Worm (Caenorhabditis elegans) whole organism, mixed stage, embryonic: ENCODE measurements around the gene Y36E3A.2.

Experiments used
- M03D4.4 ChIP-seq: sonication (generic microtip); optimal IDR thresholded peaks from 2 replicates; lab custom pipeline; 2017; ENCODE audit warnings: mild to moderate bottlenecking, missing genetic modification characterization, missing compliant biosample characterization
- bed-3 ChIP-seq: fragments of 200-800 bp; sonication (Bioruptor generic); optimal IDR thresholded peaks from 3 replicates; lab custom pipeline; 2018; ENCODE audit warnings: mild to moderate bottlenecking, missing genetic modification characterization, moderate library complexity, missing compliant biosample characterization
- blmp-1 ChIP-seq: fragments of 150-350 bp; optimal IDR thresholded peaks from 2 replicates; lab custom pipeline; 2014; ENCODE audit warnings: missing biosample characterization, missing genetic modification characterization
- ceh-39 ChIP-seq: fragments of 150-350 bp; optimal IDR thresholded peaks from 2 replicates; lab custom pipeline; 2014; ENCODE audit warnings: missing biosample characterization, missing genetic modification characterization
- ceh-83 ChIP-seq: fragments of 200-800 bp; sonication (Bioruptor generic); optimal IDR thresholded peaks from 2 replicates; lab custom pipeline; 2018; ENCODE audit warnings: mild to moderate bottlenecking, missing genetic modification characterization, missing compliant biosample characterization
- ces-1 ChIP-seq: fragments of 150-350 bp; optimal IDR thresholded peaks from 2 replicates; lab custom pipeline; 2014; ENCODE audit warnings: missing biosample characterization, missing genetic modification reagents, missing genetic modification characterization
- cnd-1 ChIP-seq: fragments of 200-800 bp; sonication (Bioruptor generic); optimal IDR thresholded peaks from 2 replicates; lab custom pipeline; 2018; ENCODE audit warnings: mild to moderate bottlenecking, missing genetic modification characterization, missing compliant biosample characterization
- drap-1 ChIP-seq: fragments of 200-800 bp; sonication (Bioruptor generic); optimal IDR thresholded peaks from 3 replicates; lab custom pipeline; 2018; ENCODE audit warnings: mild to moderate bottlenecking, missing genetic modification characterization, missing compliant biosample characterization
- elt-1 ChIP-seq: sonication (generic microtip); optimal IDR thresholded peaks from 2 replicates; lab custom pipeline; 2017; ENCODE audit warnings: missing genetic modification characterization, mild to moderate bottlenecking, missing compliant biosample characterization, antibody characterized with exemption, moderate library complexity, borderline replicate concordance; ENCODE audit not compliant: insufficient read depth
- elt-3 ChIP-seq: fragments of 150-350 bp; optimal IDR thresholded peaks from 2 replicates; lab custom pipeline; 2014; ENCODE audit warnings: missing biosample characterization, missing genetic modification characterization
- flh-1 ChIP-seq: fragments of 200-800 bp; sonication (Bioruptor generic); optimal IDR thresholded peaks from 2 replicates; lab custom pipeline; 2018; ENCODE audit warnings: mild to moderate bottlenecking, missing genetic modification characterization, moderate library complexity, missing compliant biosample characterization
- ham-2 ChIP-seq: fragments of 200-800 bp; sonication (Bioruptor generic); optimal IDR thresholded peaks from 2 replicates; lab custom pipeline; 2018; ENCODE audit warnings: mild to moderate bottlenecking, missing genetic modification characterization, missing compliant biosample characterization
- lin-13 ChIP-seq: fragments of 150-350 bp; optimal IDR thresholded peaks from 2 replicates; lab custom pipeline; 2014; ENCODE audit warnings: missing biosample characterization, missing genetic modification characterization
- lin-32 ChIP-seq: fragments of 200-800 bp; sonication (Bioruptor generic); optimal IDR thresholded peaks from 2 replicates; lab custom pipeline; 2018; ENCODE audit warnings: mild to moderate bottlenecking, missing genetic modification characterization, missing compliant biosample characterization
- lsy-2 ChIP-seq: fragments of 150-350 bp; optimal IDR thresholded peaks from 2 replicates; lab custom pipeline; 2014; ENCODE audit warnings: missing biosample characterization, missing genetic modification characterization
- mab-5 ChIP-seq: fragments of 150-350 bp; optimal IDR thresholded peaks from 2 replicates; lab custom pipeline; 2014; ENCODE audit warnings: missing biosample characterization, missing genetic modification characterization
- mep-1 ChIP-seq: fragments of 150-350 bp; optimal IDR thresholded peaks from 2 replicates; lab custom pipeline; 2017; ENCODE audit warnings: missing biosample characterization, missing genetic modification reagents, missing genetic modification characterization, inconsistent platforms
- mls-2 ChIP-seq: sonication (generic microtip); optimal IDR thresholded peaks from 2 replicates; lab custom pipeline; 2016; ENCODE audit warnings: mild to moderate bottlenecking, missing genetic modification characterization, moderate library complexity, missing compliant biosample characterization
- nhr-2 ChIP-seq: fragments of 150-350 bp; optimal IDR thresholded peaks from 2 replicates; lab custom pipeline; 2014; ENCODE audit warnings: missing biosample characterization, missing genetic modification characterization
- nhr-237 ChIP-seq: fragments of 150-350 bp; optimal IDR thresholded peaks from 2 replicates; lab custom pipeline; 2014; ENCODE audit warnings: missing biosample characterization, missing genetic modification characterization
- nhr-76 ChIP-seq: sonication (generic microtip); optimal IDR thresholded peaks from 2 replicates; lab custom pipeline; 2017; ENCODE audit warnings: missing biosample characterization, missing genetic modification characterization
- pha-4 ChIP-seq: fragments of 150-350 bp; optimal IDR thresholded peaks from 2 replicates; lab custom pipeline; 2018; ENCODE audit warnings: missing biosample characterization, missing genetic modification reagents, missing genetic modification characterization
- sem-2 ChIP-seq: fragments of 200-800 bp; sonication (Bioruptor generic); optimal IDR thresholded peaks from 2 replicates; lab custom pipeline; 2018; ENCODE audit warnings: mild to moderate bottlenecking, missing genetic modification characterization, missing compliant biosample characterization
- snpc-4 ChIP-seq: fragments of 150-350 bp; optimal IDR thresholded peaks from 2 replicates; lab custom pipeline; 2014; ENCODE audit warnings: missing biosample characterization, missing genetic modification characterization
- sptf-1 ChIP-seq: sonication (generic microtip); optimal IDR thresholded peaks from 2 replicates; lab custom pipeline; 2017; ENCODE audit warnings: mild to moderate bottlenecking, missing genetic modification characterization, moderate library complexity, missing compliant biosample characterization
- tbx-8 ChIP-seq: fragments of 200-800 bp; sonication (Bioruptor generic); optimal IDR thresholded peaks from 2 replicates; lab custom pipeline; 2018; ENCODE audit warnings: mild to moderate bottlenecking, missing genetic modification characterization, moderate library complexity, missing compliant biosample characterization
- unc-120 ChIP-seq: sonication (generic microtip); optimal IDR thresholded peaks from 2 replicates; lab custom pipeline; 2017; ENCODE audit warnings: missing genetic modification characterization, missing compliant biosample characterization; ENCODE audit not compliant: poor library complexity, severe bottlenecking
- unc-39 ChIP-seq: fragments of 150-350 bp; optimal IDR thresholded peaks from 2 replicates; lab custom pipeline; 2014; ENCODE audit warnings: missing biosample characterization, missing genetic modification characterization
- unc-62 ChIP-seq: fragments of 150-350 bp; optimal IDR thresholded peaks from 2 replicates; lab custom pipeline; 2014; ENCODE audit warnings: missing biosample characterization, missing genetic modification reagents, missing genetic modification characterization
- zip-8 ChIP-seq: fragments of 150-350 bp; optimal IDR thresholded peaks from 2 replicates; lab custom pipeline; 2014; ENCODE audit warnings: missing biosample characterization, missing genetic modification characterization
- ztf-11 ChIP-seq: fragments of 150-350 bp; optimal IDR thresholded peaks from 2 replicates; lab custom pipeline; 2014; ENCODE audit warnings: missing biosample characterization, missing genetic modification characterization

Y36E3A.2 gene

DNA sequence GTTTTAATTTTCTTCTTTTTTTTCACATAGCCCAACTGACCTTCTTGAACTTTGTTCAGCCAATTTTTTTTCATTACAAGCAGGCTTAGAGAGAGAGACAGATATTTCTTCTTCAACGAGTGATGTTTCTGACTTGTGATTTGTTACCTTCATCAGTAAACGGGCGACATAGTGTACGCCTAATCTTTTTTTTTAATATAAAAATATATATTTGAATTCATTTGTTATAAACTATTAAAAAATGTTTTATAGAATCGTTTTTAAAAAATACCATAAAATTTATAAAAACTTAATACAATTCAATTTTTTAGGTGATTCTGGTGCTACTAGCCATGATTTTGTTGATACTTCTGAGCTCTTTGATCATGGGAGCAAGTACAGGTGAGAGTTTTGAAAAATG lies 8.0 kb upstream of the Y36E3A.2 start, which contains the start of gene T06E6.10:
Gene T06E6.10, plus strand, starts transcription at position 301 of the 400 bp plus-strand sequence.
- TF ChIP-seq unc-120 (no peak), mep-1 (tag; lab: Kevin White, UChicago) (no peak), blmp-1 (tag; lab: Kevin White, UChicago) (no peak), drap-1 (GFP tag; lab: Kevin White, UChicago) (no peak), M03D4.4 (tag; lab: Kevin White, UChicago) (no peak), nhr-76 (tag; lab: Kevin White, UChicago) (no peak), ces-1 (GFP tag; lab: Kevin White, UChicago) (no peak), cnd-1 (tag; lab: Kevin White, UChicago) (no peak), snpc-4 (tag; lab: Kevin White, UChicago) (no peak), mls-2 (tag; lab: Kevin White, UChicago) (no peak), bed-3 (GFP tag; lab: Kevin White, UChicago) (no peak), nhr-2 (tag; lab: Kevin White, UChicago) (no peak), sem-2 (no peak)

DNA sequence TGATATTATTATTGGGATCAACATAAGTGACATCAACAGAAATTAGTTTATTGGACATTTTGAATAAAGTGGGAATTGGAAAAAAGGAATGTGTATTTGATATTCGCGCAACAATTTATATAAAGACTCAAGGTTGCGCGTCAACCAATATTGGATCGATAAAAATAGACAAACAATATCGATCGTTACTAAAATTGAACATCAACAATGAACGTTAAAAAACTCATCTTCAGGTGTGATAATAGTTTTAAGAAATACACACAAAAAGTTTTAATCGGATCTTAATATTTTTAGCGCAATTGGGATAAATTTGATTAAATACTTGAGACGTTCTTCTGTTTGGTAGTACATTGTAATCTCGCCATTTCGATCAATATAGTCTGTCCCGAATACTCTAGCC lies 2.2 kb upstream of the Y36E3A.2 start, which contains the start of gene fbxa-104:
Gene fbxa-104, minus strand, starts transcription at position 83 of the 400 bp plus-strand sequence.
- TF ChIP-seq blmp-1 (tag; lab: Kevin White, UChicago) = no peak
- no peak for TF ChIP-seq snpc-4 (tag; lab: Kevin White, UChicago)
- no peak for TF ChIP-seq ceh-83 (GFP tag; lab: Kevin White, UChicago)
- TF ChIP-seq, all 35 proteins: peak for 0

DNA sequence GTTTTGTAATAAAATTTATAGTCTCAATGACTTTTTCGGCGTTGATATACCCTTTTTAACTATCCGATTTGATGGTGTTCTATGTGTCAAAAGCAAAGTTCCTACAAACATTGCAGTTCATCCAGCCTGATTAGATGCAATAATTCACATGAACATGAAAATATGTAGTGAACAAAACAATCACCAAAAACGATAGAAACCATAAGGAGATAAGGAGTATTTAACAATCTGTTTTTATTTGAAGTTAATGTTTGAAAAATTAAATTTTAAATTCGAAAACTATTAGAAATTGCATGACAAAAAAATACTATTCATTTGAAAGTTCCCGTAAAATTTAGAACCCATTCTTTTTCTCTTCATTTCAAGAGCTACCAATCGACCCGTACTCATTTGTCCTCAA lies 1.1 kb downstream of the Y36E3A.2 start, which contains the start of gene fbxa-209:
Gene fbxa-209, minus strand, starts transcription at position 101 of the 400 bp plus-strand sequence.
- TF ChIP-seq tbx-8 = no peak
- TF ChIP-seq sptf-1 (tag; lab: Kevin White, UChicago) = no peak
- TF ChIP-seq lsy-2 (tag; lab: Kevin White, UChicago) = no peak
- TF ChIP-seq cnd-1 (tag; lab: Kevin White, UChicago) = no peak
- TF ChIP-seq ceh-39 (tag; lab: Kevin White, UChicago) = no peak
- TF ChIP-seq ztf-11 (tag; lab: Kevin White, UChicago) = no peak
- no peak for TF ChIP-seq nhr-237
- no peak for TF ChIP-seq unc-39 (tag; lab: Kevin White, UChicago)
- TF ChIP-seq flh-1 (GFP tag; lab: Kevin White, UChicago) = no peak
- TF ChIP-seq elt-1 (tag; lab: Kevin White, UChicago) = no peak
- TF ChIP-seq pha-4 (tag; lab: Kevin White, UChicago) = no peak
- TF ChIP-seq nhr-2 (tag; lab: Kevin White, UChicago) = no peak
- no peak for TF ChIP-seq nhr-76 (tag; lab: Kevin White, UChicago)
- no peak for TF ChIP-seq mep-1 (tag; lab: Kevin White, UChicago)
- no peak for TF ChIP-seq zip-8 (tag; lab: Kevin White, UChicago)
- TF ChIP-seq ham-2 (GFP tag; lab: Kevin White, UChicago) = no peak
- no peak for TF ChIP-seq lin-32 (GFP tag; lab: Kevin White, UChicago)
- TF ChIP-seq M03D4.4 (tag; lab: Kevin White, UChicago) = no peak
- no peak for TF ChIP-seq mab-5 (tag; lab: Kevin White, UChicago)
- no peak for TF ChIP-seq sem-2

DNA sequence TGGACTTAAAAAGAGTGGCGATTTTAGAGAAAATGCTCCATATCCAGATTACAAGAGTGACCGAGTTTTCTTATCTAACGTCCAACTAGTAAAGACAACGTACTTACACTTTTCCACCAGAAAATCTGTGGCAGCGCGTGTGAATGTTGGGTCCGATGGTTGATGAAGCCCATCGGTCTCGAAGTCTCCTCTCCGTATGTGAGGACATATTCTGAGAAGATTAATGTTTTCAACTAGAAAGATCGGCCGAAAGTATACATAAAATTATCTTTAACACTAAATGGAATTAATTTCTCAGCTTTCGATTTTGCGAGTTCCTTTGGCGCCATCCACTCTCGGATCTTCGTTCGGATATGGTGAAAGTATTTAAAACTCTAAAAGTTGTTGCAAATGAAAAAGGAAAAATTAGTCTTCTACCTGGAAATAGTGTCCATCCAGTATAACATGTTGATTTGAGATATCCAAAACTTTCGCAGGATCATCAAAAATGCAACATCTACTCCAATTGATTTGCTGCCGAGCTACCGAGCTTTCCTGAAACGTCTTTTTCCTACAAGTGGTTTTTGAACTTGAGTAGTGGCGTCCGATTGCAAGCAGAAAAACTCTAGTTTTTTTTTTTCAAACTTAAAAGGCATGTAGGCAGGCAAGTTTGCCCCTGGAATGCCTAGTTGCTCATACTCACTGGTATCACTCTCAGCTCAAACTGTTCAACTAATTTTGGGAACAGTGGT lies 5.6 kb downstream of the Y36E3A.2 start:
- no peak for TF ChIP-seq lin-32 (GFP tag; lab: Kevin White, UChicago)
- no peak for TF ChIP-seq ceh-83 (GFP tag; lab: Kevin White, UChicago)
- no peak for TF ChIP-seq unc-120
- TF ChIP-seq flh-1 (GFP tag; lab: Kevin White, UChicago) = no peak
- TF ChIP-seq ham-2 (GFP tag; lab: Kevin White, UChicago) = no peak
- TF ChIP-seq ces-1 (GFP tag; lab: Kevin White, UChicago) = no peak
- TF ChIP-seq elt-1 (tag; lab: Kevin White, UChicago) = no peak
- no peak for TF ChIP-seq unc-62
- TF ChIP-seq sem-2 = no peak
- TF ChIP-seq unc-39 (tag; lab: Kevin White, UChicago) = no peak
- TF ChIP-seq mab-5 (tag; lab: Kevin White, UChicago) = no peak
- TF ChIP-seq nhr-2 (tag; lab: Kevin White, UChicago) = no peak
- no peak for TF ChIP-seq blmp-1 (tag; lab: Kevin White, UChicago)
- TF ChIP-seq ceh-39 (tag; lab: Kevin White, UChicago) = no peak
- TF ChIP-seq cnd-1 (tag; lab: Kevin White, UChicago) = no peak
- TF ChIP-seq pha-4 (tag; lab: Kevin White, UChicago) = no peak
- no peak for TF ChIP-seq elt-3 (tag; lab: Kevin White, UChicago)
- no peak for TF ChIP-seq mls-2 (tag; lab: Kevin White, UChicago)
- no peak for TF ChIP-seq lin-13 (tag; lab: Kevin White, UChicago)
- TF ChIP-seq snpc-4 (tag; lab: Kevin White, UChicago) = no peak
